Fruit fly (Drosophila melanogaster): Measurements from ENCODE around the gene subdued.

subdued gene

dm6 chr3R:19641498-19642065 lies 940 bp downstream of the subdued start:
- peak; percentile 76 for TF ChIP-seq fru (GFP tag; optimal IDR thresholded peaks at IDR 0.05)
- peak; percentile 16 for TF ChIP-seq sage (GFP tag; optimal IDR thresholded peaks at IDR 0.05)
- TF ChIP-seq CG9705 (GFP tag; optimal IDR thresholded peaks at IDR 0.05), result peak; percentile 25
- peak; percentile 64 for TF ChIP-seq Hnf4 (GFP tag; optimal IDR thresholded peaks at IDR 0.05)
- peak; percentile 88 for TF ChIP-seq Sp1 (GFP tag; optimal IDR thresholded peaks at IDR 0.05)
- no peak for TF ChIP-seq Dif (GFP tag; optimal IDR thresholded peaks at IDR 0.05; ENCODE audit: partially characterized antibody)
- TF ChIP-seq OdsH (GFP tag; optimal IDR thresholded peaks at IDR 0.05), result peak; percentile 82
- no peak for TF ChIP-seq Abd-B (GFP tag; optimal IDR thresholded peaks at IDR 0.05)
- TF ChIP-seq Dfd (GFP tag; optimal IDR thresholded peaks at IDR 0.05), result no peak
- peak; percentile 89 for TF ChIP-seq h (GFP tag; optimal IDR thresholded peaks at IDR 0.05)
- peak; percentile 76 for TF ChIP-seq brk (GFP tag; optimal IDR thresholded peaks at IDR 0.05)
- TF ChIP-seq Hr83 (GFP tag; optimal IDR thresholded peaks at IDR 0.05; ENCODE audit: poor library complexity, severe bottlenecking), result peak; percentile 56
- peak in 1 of 2 experiments; percentile 79 for TF ChIP-seq foxo (GFP tag; optimal IDR thresholded peaks at IDR 0.05)
- peak; percentile 44 for TF ChIP-seq Jra (GFP tag; optimal IDR thresholded peaks at IDR 0.05)
- TF ChIP-seq HLH106 (tag; optimal IDR thresholded peaks at IDR 0.05), result peak; percentile 83
- TF ChIP-seq Mio (GFP tag; optimal IDR thresholded peaks at IDR 0.05), result no peak
- peak; percentile 66 for TF ChIP-seq psq (GFP tag; optimal IDR thresholded peaks at IDR 0.05)
- TF ChIP-seq rgr (GFP tag; optimal IDR thresholded peaks at IDR 0.05), result peak; percentile 86
- TF ChIP-seq Rel (GFP tag; optimal IDR thresholded peaks at IDR 0.05), result peak; percentile 24
- TF ChIP-seq Rel (tag; optimal IDR thresholded peaks at IDR 0.05), result no peak
- no peak for TF ChIP-seq Vsx2 (GFP tag; optimal IDR thresholded peaks at IDR 0.05; ENCODE audit: partially characterized antibody)
- TF ChIP-seq Hr78 (GFP tag; optimal IDR thresholded peaks at IDR 0.05), result no peak
- peak; percentile 54 for TF ChIP-seq ey (GFP tag; optimal IDR thresholded peaks at IDR 0.05)
- peak; percentile 57 for TF ChIP-seq CG32264 (GFP tag; optimal IDR thresholded peaks at IDR 0.05)
- TF ChIP-seq woc (GFP tag; optimal IDR thresholded peaks at IDR 0.05), result peak; percentile 12
- TF ChIP-seq CrebA (GFP tag; optimal IDR thresholded peaks at IDR 0.05; ENCODE audit: borderline replicate concordance), result no peak
- TF ChIP-seq usp (GFP tag; optimal IDR thresholded peaks at IDR 0.05), result no peak
- TF ChIP-seq br (GFP tag; optimal IDR thresholded peaks at IDR 0.05), result peak; percentile 65
- TF ChIP-seq sv (GFP tag; optimal IDR thresholded peaks at IDR 0.05), result peak; percentile 13
- TF ChIP-seq dsf (GFP tag; optimal IDR thresholded peaks at IDR 0.05; ENCODE audit: borderline replicate concordance), result peak; percentile 30
- peak; percentile 18 for TF ChIP-seq dmrt93B (GFP tag; optimal IDR thresholded peaks at IDR 0.05)

dm6 chr3R:19641058-19641457 lies 1.5 kb downstream of the subdued start:
- no peak for TF ChIP-seq foxo (GFP tag; optimal IDR thresholded peaks at IDR 0.05)
- TF ChIP-seq Dif (GFP tag; optimal IDR thresholded peaks at IDR 0.05; ENCODE audit: partially characterized antibody), result peak; percentile 12
- no peak for TF ChIP-seq woc (GFP tag; optimal IDR thresholded peaks at IDR 0.05)
- TF ChIP-seq Rel (GFP tag; optimal IDR thresholded peaks at IDR 0.05), result no peak
- TF ChIP-seq Rel (tag; optimal IDR thresholded peaks at IDR 0.05), result peak; percentile 93
- no peak for TF ChIP-seq dsf (GFP tag; optimal IDR thresholded peaks at IDR 0.05; ENCODE audit: borderline replicate concordance)
- TF ChIP-seq brk (GFP tag; optimal IDR thresholded peaks at IDR 0.05), result no peak
- TF ChIP-seq dl (GFP tag; optimal IDR thresholded peaks at IDR 0.05; ENCODE audit: insufficient read depth in 1 of 2, partially characterized antibody in 2 of 2), result peak; percentile 54 to 55
- TF ChIP-seq Sp1 (GFP tag; optimal IDR thresholded peaks at IDR 0.05), result no peak
- no peak for TF ChIP-seq GATAd (GFP tag; optimal IDR thresholded peaks at IDR 0.05)
- peak; percentile 30 for TF ChIP-seq br (GFP tag; optimal IDR thresholded peaks at IDR 0.05)
- TF ChIP-seq ey (GFP tag; optimal IDR thresholded peaks at IDR 0.05), result no peak
- no peak for TF ChIP-seq Hr78 (GFP tag; optimal IDR thresholded peaks at IDR 0.05)
- no peak for TF ChIP-seq CG9705 (GFP tag; optimal IDR thresholded peaks at IDR 0.05)
- no peak for TF ChIP-seq lola (GFP tag; optimal IDR thresholded peaks at IDR 0.05)
- TF ChIP-seq Jra (GFP tag; optimal IDR thresholded peaks at IDR 0.05), result no peak
- TF ChIP-seq CrebA (GFP tag; optimal IDR thresholded peaks at IDR 0.05; ENCODE audit: borderline replicate concordance), result no peak
- no peak for TF ChIP-seq fru (GFP tag; optimal IDR thresholded peaks at IDR 0.05)

dm6 chr3R:19638004-19638403 lies 4.5 kb downstream of the subdued start:
- TF ChIP-seq psq (GFP tag; optimal IDR thresholded peaks at IDR 0.05), result no peak
- no peak for TF ChIP-seq Myc (optimal IDR thresholded peaks at IDR 0.05)
- TF ChIP-seq Rel (GFP tag; optimal IDR thresholded peaks at IDR 0.05), result no peak
- no peak for TF ChIP-seq Rel (tag; optimal IDR thresholded peaks at IDR 0.05)
- TF ChIP-seq Abd-B (GFP tag; optimal IDR thresholded peaks at IDR 0.05), result no peak
- TF ChIP-seq br (GFP tag; optimal IDR thresholded peaks at IDR 0.05), result no peak
- TF ChIP-seq sage (GFP tag; optimal IDR thresholded peaks at IDR 0.05), result no peak
- TF ChIP-seq Dfd (GFP tag; optimal IDR thresholded peaks at IDR 0.05), result no peak
- no peak for TF ChIP-seq dmrt93B (GFP tag; optimal IDR thresholded peaks at IDR 0.05)
